Worm (Caenorhabditis elegans): Measurements from ENCODE around the gene rft-1.

rft-1 gene

ce11 chrV:4416710-4417109, 26.3 kb downstream of the rft-1 start, which contains the start of gene Y47D7A.18:
Y47D7A.18 (minus strand) TSS chrV:4416810.
- no peak for TF ChIP-seq aly-1 (tag; optimal IDR thresholded peaks at IDR 0.05)
- TF ChIP-seq ets-7 (tag; optimal IDR thresholded peaks at IDR 0.05): no peak
- no peak for TF ChIP-seq hmg-4 (GFP tag; optimal IDR thresholded peaks at IDR 0.05)
- TF ChIP-seq F13C5.2 (tag; optimal IDR thresholded peaks at IDR 0.05): no peak
- TF ChIP-seq hnd-1 (tag; optimal IDR thresholded peaks at IDR 0.05): no peak
- TF ChIP-seq hmbx-1 (tag; optimal IDR thresholded peaks at IDR 0.05): no peak
- TF ChIP-seq flt-1 (GFP tag; IDR thresholded peaks at IDR 0.05): no peak
- no peak for TF ChIP-seq tra-4 (tag; optimal IDR thresholded peaks at IDR 0.05)
- no peak for TF ChIP-seq tbx-37 (GFP tag; conservative IDR thresholded peaks at IDR 0.05)
- TF ChIP-seq ceh-36 (tag; optimal IDR thresholded peaks at IDR 0.05): no peak
- TF ChIP-seq scrt-1 (GFP tag; IDR thresholded peaks at IDR 0.05): no peak

- TF ChIP-seq ceh-36 (tag; optimal IDR thresholded peaks at IDR 0.05): no peak
- no peak for TF ChIP-seq ets-7 (tag; optimal IDR thresholded peaks at IDR 0.05)
- TF ChIP-seq ama-1 (optimal IDR thresholded peaks at IDR 0.05): no peak
- no peak for TF ChIP-seq hmg-4 (GFP tag; optimal IDR thresholded peaks at IDR 0.05)
- no peak for TF ChIP-seq tra-4 (tag; optimal IDR thresholded peaks at IDR 0.05)
- TF ChIP-seq pes-1 (GFP tag; IDR thresholded peaks at IDR 0.05): no peak
- no peak for TF ChIP-seq flt-1 (GFP tag; IDR thresholded peaks at IDR 0.05)
- TF ChIP-seq hnd-1 (tag; optimal IDR thresholded peaks at IDR 0.05): no peak
- TF ChIP-seq F13C5.2 (tag; optimal IDR thresholded peaks at IDR 0.05): no peak
- no peak for TF ChIP-seq scrt-1 (GFP tag; IDR thresholded peaks at IDR 0.05)
- TF ChIP-seq tbx-37 (GFP tag; conservative IDR thresholded peaks at IDR 0.05): no peak
- no peak for TF ChIP-seq ceh-13 (GFP tag; optimal IDR thresholded peaks at IDR 0.05)
- no peak for TF ChIP-seq B0310.2 (tag; optimal IDR thresholded peaks at IDR 0.05)
- TF ChIP-seq aly-1 (tag; optimal IDR thresholded peaks at IDR 0.05): no peak
- no peak for TF ChIP-seq tbx-11 (GFP tag; IDR thresholded peaks at IDR 0.05)
- no peak for TF ChIP-seq hmbx-1 (tag; optimal IDR thresholded peaks at IDR 0.05)
- TF ChIP-seq sea-1 (GFP tag; conservative IDR thresholded peaks at IDR 0.05): no peak
Observed at ce11 chrV:4414613-4415071, 28.4 kb downstream of the rft-1 start, which contains the start of gene grl-5. grl-5 (minus strand) TSS chrV:4414663.

- TF ChIP-seq ceh-36 (tag; optimal IDR thresholded peaks at IDR 0.05): no peak
- TF ChIP-seq F13C5.2 (tag; optimal IDR thresholded peaks at IDR 0.05): no peak
- TF ChIP-seq ama-1 (optimal IDR thresholded peaks at IDR 0.05): no peak
Observed at ce11 chrV:4411714-4412113, 31.3 kb downstream of the rft-1 start, which contains the start of gene Y47D7A.17. Y47D7A.17 (minus strand) TSS chrV:4411814.

ce11 chrV:4410643-4411042, 32.4 kb downstream of the rft-1 start, which contains the start of gene Y47D7A.3:
Y47D7A.3 (plus strand) TSS chrV:4410943.
- TF ChIP-seq tbx-11 (GFP tag; IDR thresholded peaks at IDR 0.05) (no peak), B0310.2 (tag; optimal IDR thresholded peaks at IDR 0.05) (no peak), ceh-36 (tag; optimal IDR thresholded peaks at IDR 0.05) (no peak), pes-1 (GFP tag; IDR thresholded peaks at IDR 0.05) (no peak), F13C5.2 (tag; optimal IDR thresholded peaks at IDR 0.05) (no peak), ama-1 (optimal IDR thresholded peaks at IDR 0.05) (no peak), ceh-13 (GFP tag; optimal IDR thresholded peaks at IDR 0.05) (no peak), hmbx-1 (tag; optimal IDR thresholded peaks at IDR 0.05) (no peak), tra-4 (tag; optimal IDR thresholded peaks at IDR 0.05) (no peak), ets-7 (tag; optimal IDR thresholded peaks at IDR 0.05) (no peak), sea-1 (GFP tag; conservative IDR thresholded peaks at IDR 0.05) (no peak), hnd-1 (tag; optimal IDR thresholded peaks at IDR 0.05) (no peak), tbx-37 (GFP tag; conservative IDR thresholded peaks at IDR 0.05) (no peak), scrt-1 (GFP tag; IDR thresholded peaks at IDR 0.05) (no peak)

ce11 chrV:4407519-4407918, 35.5 kb downstream of the rft-1 start, which contains the start of gene nhr-118:
nhr-118 (plus strand) TSS chrV:4407819.
- TF ChIP-seq tbx-11 (GFP tag; IDR thresholded peaks at IDR 0.05): no peak
- TF ChIP-seq B0310.2 (tag; optimal IDR thresholded peaks at IDR 0.05): no peak
- TF ChIP-seq ceh-36 (tag; optimal IDR thresholded peaks at IDR 0.05): no peak
- TF ChIP-seq scrt-1 (GFP tag; IDR thresholded peaks at IDR 0.05): no peak
- TF ChIP-seq ets-7 (tag; optimal IDR thresholded peaks at IDR 0.05): no peak
- no peak for TF ChIP-seq tra-4 (tag; optimal IDR thresholded peaks at IDR 0.05)
- TF ChIP-seq tbx-37 (GFP tag; conservative IDR thresholded peaks at IDR 0.05): no peak
- no peak for TF ChIP-seq hmg-4 (GFP tag; optimal IDR thresholded peaks at IDR 0.05)
- no peak for TF ChIP-seq flt-1 (GFP tag; IDR thresholded peaks at IDR 0.05)
- TF ChIP-seq ceh-13 (GFP tag; optimal IDR thresholded peaks at IDR 0.05): no peak
- no peak for TF ChIP-seq aly-1 (tag; optimal IDR thresholded peaks at IDR 0.05)
- no peak for TF ChIP-seq ama-1 (optimal IDR thresholded peaks at IDR 0.05)
- TF ChIP-seq hmbx-1 (tag; optimal IDR thresholded peaks at IDR 0.05): no peak

- TF ChIP-seq tra-4 (tag; optimal IDR thresholded peaks at IDR 0.05) (no peak), F13C5.2 (tag; optimal IDR thresholded peaks at IDR 0.05) (no peak), tbx-37 (GFP tag; conservative IDR thresholded peaks at IDR 0.05) (no peak), ceh-13 (GFP tag; optimal IDR thresholded peaks at IDR 0.05) (no peak), ceh-36 (tag; optimal IDR thresholded peaks at IDR 0.05) (no peak), ama-1 (optimal IDR thresholded peaks at IDR 0.05) (no peak), B0310.2 (tag; optimal IDR thresholded peaks at IDR 0.05) (no peak), hmbx-1 (tag; optimal IDR thresholded peaks at IDR 0.05) (no peak)
Observed at ce11 chrV:4401865-4402264, 41.2 kb downstream of the rft-1 start, which contains the start of gene F13A2.5. F13A2.5 (minus strand) TSS chrV:4401965.

ce11 chrV:4400118-4400517, 42.9 kb downstream of the rft-1 start, which contains the start of gene F13A2.4:
F13A2.4 (minus strand) TSS chrV:4400218.
- TF ChIP-seq F13C5.2 (tag; optimal IDR thresholded peaks at IDR 0.05): no peak

- TF ChIP-seq pes-1 (GFP tag; IDR thresholded peaks at IDR 0.05): no peak
- no peak for TF ChIP-seq sea-1 (GFP tag; conservative IDR thresholded peaks at IDR 0.05)
- no peak for TF ChIP-seq F13C5.2 (tag; optimal IDR thresholded peaks at IDR 0.05)
Observed at ce11 chrV:4398884-4399283, 44.1 kb downstream of the rft-1 start.
